Fruit fly (Drosophila melanogaster): ENCODE data around the gene CG18823.

DNA sequence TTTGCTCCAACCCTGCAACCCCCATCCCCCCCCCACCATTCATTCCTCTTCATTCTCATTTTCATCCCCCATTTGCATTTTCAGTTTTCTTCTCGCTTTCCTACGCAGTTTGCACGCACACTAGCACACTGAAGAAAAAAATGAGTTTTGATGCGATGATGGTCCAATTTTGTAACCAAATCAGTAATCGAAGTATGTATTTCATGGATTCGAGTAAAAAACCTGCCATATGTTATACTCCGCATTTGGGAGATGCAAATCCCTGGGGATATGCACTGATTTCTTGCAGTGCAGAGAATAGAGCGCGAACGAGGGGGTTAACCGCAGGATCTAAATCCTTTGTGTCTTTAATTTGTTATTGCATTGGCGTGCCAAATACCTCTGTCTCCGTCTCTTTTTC is 34.4 kb upstream of the CG18823 start:
- TF ChIP-seq insv (optimal IDR thresholded peaks at IDR 0.05) = no peak
- no peak for TF ChIP-seq Myc (optimal IDR thresholded peaks at IDR 0.05)
- TF ChIP-seq psq (optimal IDR thresholded peaks at IDR 0.05) = no peak
- no peak for TF ChIP-seq Sin3A (optimal IDR thresholded peaks at IDR 0.05)
- TF ChIP-seq h (optimal IDR thresholded peaks at IDR 0.05) = no peak

Data from Kc167 (cell line).